Worm (Caenorhabditis elegans): ENCODE measurements around the gene npr-29.

- TF ChIP-seq dao-5 (tag; optimal IDR thresholded peaks at IDR 0.05) (no peak), him-1 (tag; optimal IDR thresholded peaks at IDR 0.05) (no peak)
Measured at ce11 chrIII:9231173-9231572, 15.9 kb upstream of the npr-29 start, which contains the start of gene T23G5.3.

Measured in whole organism, L4/young adult.